Worm (Caenorhabditis elegans) whole organism, L2 larva: ENCODE results near the gene molo-1.

Experiments
- C34F6.9 ChIP-seq: fragments of 150-350 bp; optimal IDR thresholded peaks from 2 replicates; lab custom pipeline; 2014; ENCODE audit warnings: missing biosample characterization, missing genetic modification characterization
- Y55F3AM.14 ChIP-seq: fragments of 200-800 bp; sonication (Bioruptor generic); optimal IDR thresholded peaks from 2 replicates; lab custom pipeline; 2018; ENCODE audit warnings: mild to moderate bottlenecking, missing genetic modification characterization, missing compliant biosample characterization
- alr-1 ChIP-seq: fragments of 150-350 bp; optimal IDR thresholded peaks from 2 replicates; lab custom pipeline; 2014; ENCODE audit warnings: missing biosample characterization, missing genetic modification characterization
- aly-2 ChIP-seq: fragments of 150-350 bp; optimal IDR thresholded peaks from 2 replicates; lab custom pipeline; 2014; ENCODE audit warnings: missing biosample characterization, missing genetic modification characterization
- ceh-82 ChIP-seq: fragments of 150-350 bp; optimal IDR thresholded peaks from 2 replicates; lab custom pipeline; 2014; ENCODE audit warnings: missing biosample characterization, missing genetic modification characterization
- nhr-129 ChIP-seq: fragments of 150-350 bp; optimal IDR thresholded peaks from 2 replicates; lab custom pipeline; 2014; ENCODE audit warnings: missing biosample characterization, missing genetic modification characterization
- nhr-237 ChIP-seq: fragments of 150-350 bp; optimal IDR thresholded peaks from 2 replicates; lab custom pipeline; 2014; ENCODE audit warnings: missing biosample characterization, missing genetic modification characterization
- unc-39 ChIP-seq: fragments of 150-350 bp; optimal IDR thresholded peaks from 2 replicates; lab custom pipeline; 2014; ENCODE audit warnings: missing biosample characterization, missing genetic modification characterization
- unc-62 ChIP-seq: fragments of 150-350 bp; optimal IDR thresholded peaks from 2 replicates; lab custom pipeline; 2014; ENCODE audit warnings: missing biosample characterization, missing genetic modification reagents, missing genetic modification characterization
- ztf-4 ChIP-seq: fragments of 150-350 bp; optimal IDR thresholded peaks from 2 replicates; lab custom pipeline; 2014; ENCODE audit warnings: missing biosample characterization, missing genetic modification characterization

ce11 chrIII:5584647-5585046 is 10.9 kb downstream of the molo-1 start, which contains the start of gene F56D2.3:
- TF ChIP-seq C34F6.9 (tag; lab: Kevin White, UChicago) (no peak), nhr-129 (tag; lab: Kevin White, UChicago) (no peak), unc-62 (GFP tag; lab: Kevin White, UChicago) (no peak), Y55F3AM.14 (no peak), unc-39 (tag; lab: Kevin White, UChicago) (no peak), aly-2 (tag; lab: Kevin White, UChicago) (no peak), nhr-237 (no peak), alr-1 (no peak), ceh-82 (tag; lab: Kevin White, UChicago) (no peak), ztf-4 (tag; lab: Kevin White, UChicago) (no peak)
